Fruit fly (Drosophila melanogaster) whole organism, prepupa: Measurements from ENCODE around the gene Rh50.

ENCODE experiments used
- Blimp-1 ChIP-seq: fragments of 200-800 bp; sonication (Bioruptor generic); optimal IDR thresholded peaks from 3 replicates; lab custom pipeline; 2017; ENCODE audit warnings: missing biosample characterization, missing genetic modification characterization, mild to moderate bottlenecking, moderate library complexity, missing genetic modification reagents
- CG10631 ChIP-seq: fragments of 200-800 bp; sonication (Bioruptor generic); optimal IDR thresholded peaks from 2 replicates; lab custom pipeline; 2016; ENCODE audit warnings: missing biosample characterization, missing genetic modification characterization
- CG15336 ChIP-seq: fragments of 200-800 bp; sonication (Bioruptor generic); IDR thresholded peaks from 2 replicates; pipeline ENCODE4 v1.3.6; 2022; ENCODE audit warnings: missing biosample characterization, missing genetic modification characterization
- CG32006 ChIP-seq: fragments of 200-800 bp; sonication (Bioruptor generic); optimal IDR thresholded peaks from 3 replicates; lab custom pipeline; 2017; ENCODE audit warnings: missing biosample characterization, mild to moderate bottlenecking, missing genetic modification characterization
- OdsH ChIP-seq: fragments of 200-800 bp; sonication (Bioruptor generic); optimal IDR thresholded peaks from 3 replicates; lab custom pipeline; 2016; ENCODE audit warnings: missing biosample characterization, missing genetic modification characterization
- acj6 ChIP-seq: fragments of 200-800 bp; sonication (Bioruptor generic); optimal IDR thresholded peaks from 3 replicates; lab custom pipeline; 2016; ENCODE audit warnings: missing biosample characterization, missing genetic modification characterization
- fd85E ChIP-seq: fragments of 200-800 bp; sonication (Bioruptor generic); optimal IDR thresholded peaks from 3 replicates; lab custom pipeline; 2016; ENCODE audit warnings: missing biosample characterization, missing genetic modification characterization
- spab ChIP-seq: fragments of 200-800 bp; sonication (Bioruptor generic); optimal IDR thresholded peaks from 2 replicates; lab custom pipeline; 2017; ENCODE audit warnings: missing biosample characterization, mild to moderate bottlenecking, missing genetic modification characterization, missing genetic modification reagents
- vri ChIP-seq: fragments of 200-800 bp; sonication (Bioruptor generic); optimal IDR thresholded peaks from 3 replicates; lab custom pipeline; 2016; ENCODE audit warnings: missing biosample characterization, mild to moderate bottlenecking, missing genetic modification characterization

DNA sequence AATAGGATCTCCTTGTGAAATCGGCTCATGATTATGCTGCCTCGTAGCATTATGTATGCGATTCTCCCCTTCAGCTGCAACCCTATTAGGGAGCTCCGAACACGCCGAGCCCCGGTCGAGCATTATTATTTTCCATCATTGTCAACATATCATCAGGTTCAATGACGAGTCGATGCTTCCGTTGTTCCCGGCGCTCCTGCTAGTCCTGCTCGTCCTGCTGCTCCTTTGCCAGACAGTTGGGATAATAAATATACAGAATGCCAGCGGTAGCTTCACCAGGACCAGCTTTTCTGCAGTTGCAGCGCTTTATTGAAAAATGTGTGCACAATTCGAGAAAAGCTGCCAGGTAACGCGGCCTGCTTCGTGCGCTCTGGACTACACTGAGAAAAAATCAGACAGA, 49.8 kb upstream of the Rh50 start, which contains the start of gene CG32235:
- no peak for TF ChIP-seq OdsH (GFP tag; lab: Kevin White, UChicago)
- TF ChIP-seq CG15336 (GFP tag; lab: Robert Waterston, UW), result no peak
- no peak for TF ChIP-seq CG32006 (GFP tag; lab: Kevin White, UChicago)
- TF ChIP-seq fd85E, result no peak
- TF ChIP-seq Blimp-1 (GFP tag; lab: Kevin White, UChicago), result no peak
- no peak for TF ChIP-seq vri (GFP tag; lab: Kevin White, UChicago)
- TF ChIP-seq acj6 (GFP tag; lab: Kevin White, UChicago), result no peak
- TF ChIP-seq spab (GFP tag; lab: Kevin White, UChicago), result no peak
- TF ChIP-seq CG10631 (GFP tag; lab: Kevin White, UChicago), result no peak
